Worm (Caenorhabditis elegans) whole organism, L1 larva: Measurements from ENCODE around the gene F08G2.8.

Source experiments
- C16A3.4 ChIP-seq: fragments of 150-350 bp; optimal IDR thresholded peaks from 2 replicates; lab custom pipeline; 2014; ENCODE audit warnings: missing biosample characterization, missing genetic modification characterization
- aha-1 ChIP-seq: fragments of 150-350 bp; optimal IDR thresholded peaks from 2 replicates; lab custom pipeline; 2014; ENCODE audit warnings: missing biosample characterization, missing genetic modification characterization
- alr-1 ChIP-seq: fragments of 200-800 bp; sonication (Bioruptor generic); optimal IDR thresholded peaks from 2 replicates; lab custom pipeline; 2018; ENCODE audit warnings: borderline replicate concordance, mild to moderate bottlenecking, missing genetic modification characterization, missing compliant biosample characterization
- aly-2 ChIP-seq: fragments of 150-350 bp; optimal IDR thresholded peaks from 2 replicates; lab custom pipeline; 2014; ENCODE audit warnings: missing biosample characterization, missing genetic modification characterization
- blmp-1 ChIP-seq: fragments of 150-350 bp; optimal IDR thresholded peaks from 2 replicates; lab custom pipeline; 2014; ENCODE audit warnings: missing biosample characterization, missing genetic modification characterization
- ceh-63 ChIP-seq: fragments of 200-800 bp; sonication (Bioruptor generic); optimal IDR thresholded peaks from 2 replicates; lab custom pipeline; 2018; ENCODE audit warnings: mild to moderate bottlenecking, missing genetic modification characterization, missing compliant biosample characterization
- ceh-8 ChIP-seq: fragments of 200-800 bp; sonication (Bioruptor generic); optimal IDR thresholded peaks from 2 replicates; lab custom pipeline; 2018; ENCODE audit warnings: mild to moderate bottlenecking, missing genetic modification characterization, moderate library complexity, missing compliant biosample characterization
- ceh-88 ChIP-seq: fragments of 200-800 bp; sonication (Bioruptor generic); IDR thresholded peaks from 2 replicates; pipeline ENCODE4 v1.3.6; 2022; ENCODE audit warnings: missing genetic modification characterization, missing compliant biosample characterization
- ceh-90 ChIP-seq: sonication (generic microtip); optimal IDR thresholded peaks from 2 replicates; lab custom pipeline; 2016; ENCODE audit warnings: missing genetic modification characterization, missing compliant biosample characterization
- ces-1 ChIP-seq: fragments of 150-350 bp; optimal IDR thresholded peaks from 2 replicates; lab custom pipeline; 2014; ENCODE audit warnings: missing biosample characterization, missing genetic modification reagents, missing genetic modification characterization
- efl-3 ChIP-seq: fragments of 200-800 bp; sonication (Bioruptor generic); optimal IDR thresholded peaks from 2 replicates; lab custom pipeline; 2018; ENCODE audit warnings: mild to moderate bottlenecking, missing genetic modification characterization, missing compliant biosample characterization
- egl-13 ChIP-seq: sonication (generic microtip); optimal IDR thresholded peaks from 2 replicates; lab custom pipeline; 2016; ENCODE audit warnings: missing genotype, missing genetic modification reagents, missing genetic modification characterization, missing compliant biosample characterization
- egl-27 ChIP-seq, 2 experiments: fragments of 150-350 bp in 1 of 2; sonication (generic microtip); optimal IDR thresholded peaks; 3 replicates each; lab custom pipeline; 2017 to 2018; ENCODE audit warnings: missing biosample characterization in 2 of 2, missing genetic modification characterization in 2 of 2, missing genetic modification reagents in 2 of 2
- elt-2 ChIP-seq: sonication (generic microtip); optimal IDR thresholded peaks from 2 replicates; lab custom pipeline; 2016; ENCODE audit warnings: missing genetic modification characterization, mild to moderate bottlenecking, inconsistent platforms, missing compliant biosample characterization, missing genetic modification reagents
- elt-3 ChIP-seq, 6 experiments: fragments of 150-350 bp in 1 of 6; sonication (generic microtip); optimal IDR thresholded peaks; 2 replicates each; lab custom pipeline; 2017 to 2018; ENCODE audit warnings: missing biosample characterization in 6 of 6, missing genetic modification characterization in 6 of 6, inconsistent platforms in 1 of 6
- fkh-4 ChIP-seq: sonication (generic microtip); optimal IDR thresholded peaks from 2 replicates; lab custom pipeline; 2016; ENCODE audit warnings: missing compliant biosample characterization, missing genetic modification characterization, borderline replicate concordance
- fkh-8 ChIP-seq: sonication (generic microtip); optimal IDR thresholded peaks from 2 replicates; lab custom pipeline; 2016; ENCODE audit warnings: mild to moderate bottlenecking, missing genetic modification characterization, missing compliant biosample characterization
- fos-1 ChIP-seq: fragments of 150-350 bp; optimal IDR thresholded peaks from 2 replicates; lab custom pipeline; 2014; ENCODE audit warnings: missing biosample characterization, missing genetic modification characterization
- grh-1 ChIP-seq: fragments of 200-800 bp; sonication (Bioruptor generic); IDR thresholded peaks from 2 replicates; pipeline ENCODE4 v1.3.6; 2022; ENCODE audit warnings: missing genetic modification reagents, missing genetic modification characterization, missing compliant biosample characterization
- hlh-17 ChIP-seq: fragments of 200-800 bp; sonication (Bioruptor generic); optimal IDR thresholded peaks from 2 replicates; lab custom pipeline; 2018; ENCODE audit warnings: missing genetic modification characterization, mild to moderate bottlenecking, missing compliant biosample characterization, moderate library complexity, borderline replicate concordance
- hlh-4 ChIP-seq: sonication (generic microtip); optimal IDR thresholded peaks from 2 replicates; lab custom pipeline; 2016; ENCODE audit warnings: mild to moderate bottlenecking, missing genetic modification characterization, missing compliant biosample characterization
- irx-1 ChIP-seq: sonication (generic microtip); optimal IDR thresholded peaks from 2 replicates; lab custom pipeline; 2016; ENCODE audit warnings: missing genetic modification characterization, missing compliant biosample characterization
- isw-1 ChIP-seq: fragments of 200-800 bp; sonication (Bioruptor generic); IDR thresholded peaks from 2 replicates; pipeline ENCODE4 v1.3.6; 2022; ENCODE audit warnings: missing genetic modification characterization, missing compliant biosample characterization
- lin-13 ChIP-seq: fragments of 150-350 bp; optimal IDR thresholded peaks from 2 replicates; lab custom pipeline; 2014; ENCODE audit warnings: missing biosample characterization, missing genetic modification reagents, missing genetic modification characterization
- lin-15B ChIP-seq: fragments of 150-350 bp; sonication (generic microtip); optimal IDR thresholded peaks from 3 replicates; lab custom pipeline; 2014; ENCODE audit warnings: missing biosample characterization, missing genetic modification characterization
- lin-39 ChIP-seq: fragments of 150-350 bp; optimal IDR thresholded peaks from 2 replicates; lab custom pipeline; 2014; ENCODE audit warnings: missing biosample characterization, missing genetic modification reagents, missing genetic modification characterization
- lsy-2 ChIP-seq, 2 experiments: fragments of 150-350 bp; optimal IDR thresholded peaks; 2 replicates each; lab custom pipeline; 2014; ENCODE audit warnings: missing biosample characterization in 2 of 2, missing genetic modification characterization in 2 of 2
- mab-9 ChIP-seq: fragments of 200-800 bp; sonication (Bioruptor generic); IDR thresholded peaks from 2 replicates; pipeline ENCODE4 v1.3.6; 2022; ENCODE audit warnings: missing genetic modification reagents, missing genetic modification characterization, missing compliant biosample characterization
- mdl-1 ChIP-seq, 2 experiments: fragments of 150-350 bp; optimal IDR thresholded peaks; 2 replicates each; lab custom pipeline; 2014 to 2017; ENCODE audit warnings: missing biosample characterization in 2 of 2, missing genetic modification characterization in 2 of 2, inconsistent platforms in 1 of 2
- mef-2 ChIP-seq: fragments of 150-350 bp; optimal IDR thresholded peaks from 2 replicates; lab custom pipeline; 2014; ENCODE audit warnings: missing biosample characterization, missing genetic modification characterization
- mep-1 ChIP-seq: fragments of 150-350 bp; optimal IDR thresholded peaks from 2 replicates; lab custom pipeline; 2014; ENCODE audit warnings: missing biosample characterization, missing genetic modification characterization
- nhr-12 ChIP-seq: sonication (generic microtip); optimal IDR thresholded peaks from 2 replicates; lab custom pipeline; 2017; ENCODE audit warnings: missing biosample characterization, missing genetic modification characterization
- nhr-19 ChIP-seq: fragments of 200-800 bp; sonication (Bioruptor generic); conservative IDR thresholded peaks from 2 replicates; pipeline ENCODE4 v1.3.6; 2022; ENCODE audit warnings: missing genetic modification characterization, missing compliant biosample characterization
- nhr-20 ChIP-seq: sonication (generic microtip); optimal IDR thresholded peaks from 2 replicates; lab custom pipeline; 2016; ENCODE audit warnings: mild to moderate bottlenecking, missing genetic modification characterization, missing compliant biosample characterization
- nhr-28 ChIP-seq: fragments of 150-350 bp; optimal IDR thresholded peaks from 2 replicates; lab custom pipeline; 2014; ENCODE audit warnings: missing biosample characterization, missing genetic modification characterization
- nhr-47 ChIP-seq: sonication (generic microtip); optimal IDR thresholded peaks from 2 replicates; lab custom pipeline; 2016; ENCODE audit warnings: mild to moderate bottlenecking, missing genetic modification characterization, moderate library complexity, missing compliant biosample characterization
- nhr-77 ChIP-seq: fragments of 150-350 bp; optimal IDR thresholded peaks from 2 replicates; lab custom pipeline; 2014; ENCODE audit warnings: missing biosample characterization, missing genetic modification characterization
- nhr-85 ChIP-seq: sonication (generic microtip); peaks from one replicate; lab custom pipeline; 2016; ENCODE audit warnings: missing genetic modification characterization, inconsistent platforms, missing compliant biosample characterization
- pag-3 ChIP-seq: sonication (generic microtip); optimal IDR thresholded peaks from 2 replicates; lab custom pipeline; 2017; ENCODE audit warnings: missing genetic modification characterization, mild to moderate bottlenecking, missing compliant biosample characterization, antibody characterized with exemption, borderline replicate concordance; ENCODE audit not compliant: insufficient read depth
- pqm-1 ChIP-seq: sonication (generic microtip); optimal IDR thresholded peaks from 3 replicates; lab custom pipeline; 2017; ENCODE audit warnings: missing biosample characterization, missing genetic modification characterization
- rnt-1 ChIP-seq: sonication (generic microtip); optimal IDR thresholded peaks from 2 replicates; lab custom pipeline; 2016; ENCODE audit warnings: mild to moderate bottlenecking, missing genetic modification characterization, moderate library complexity, missing compliant biosample characterization
- skn-1 ChIP-seq: fragments of 150-350 bp; optimal IDR thresholded peaks from 2 replicates; lab custom pipeline; 2014; ENCODE audit warnings: missing biosample characterization, missing genetic modification characterization
- snpc-4 ChIP-seq: fragments of 150-350 bp; optimal IDR thresholded peaks from 2 replicates; lab custom pipeline; 2014; ENCODE audit warnings: missing biosample characterization, missing genetic modification characterization
- snu-23 ChIP-seq: sonication (generic microtip); optimal IDR thresholded peaks from 2 replicates; lab custom pipeline; 2016; ENCODE audit warnings: missing genetic modification characterization, missing compliant biosample characterization
- sup-37 ChIP-seq: fragments of 200-800 bp; sonication (Bioruptor generic); optimal IDR thresholded peaks from 2 replicates; lab custom pipeline; 2018; ENCODE audit warnings: mild to moderate bottlenecking, missing genetic modification characterization, missing compliant biosample characterization
- tlp-1 ChIP-seq: fragments of 150-350 bp; optimal IDR thresholded peaks from 2 replicates; lab custom pipeline; 2014; ENCODE audit warnings: missing biosample characterization, missing genetic modification characterization
- unc-130 ChIP-seq: fragments of 150-350 bp; optimal IDR thresholded peaks from 2 replicates; lab custom pipeline; 2017; ENCODE audit warnings: missing biosample characterization, missing genetic modification characterization, inconsistent platforms
- unc-30 ChIP-seq: sonication (generic microtip); optimal IDR thresholded peaks from 2 replicates; lab custom pipeline; 2017; ENCODE audit warnings: missing biosample characterization, missing genetic modification characterization
- unc-62 ChIP-seq: fragments of 150-350 bp; optimal IDR thresholded peaks from 2 replicates; lab custom pipeline; 2014; ENCODE audit warnings: missing biosample characterization, missing genetic modification reagents, missing genetic modification characterization
- zag-1 ChIP-seq: fragments of 150-350 bp; optimal IDR thresholded peaks from 2 replicates; lab custom pipeline; 2014; ENCODE audit warnings: missing biosample characterization, missing genetic modification characterization
- zip-4 ChIP-seq: fragments of 200-800 bp; sonication (Bioruptor generic); optimal IDR thresholded peaks from 2 replicates; lab custom pipeline; 2018; ENCODE audit warnings: mild to moderate bottlenecking, missing genetic modification characterization, moderate library complexity, missing compliant biosample characterization
- ztf-4 ChIP-seq: fragments of 150-350 bp; optimal IDR thresholded peaks from 2 replicates; lab custom pipeline; 2014; ENCODE audit warnings: missing biosample characterization, missing genetic modification characterization

Gene F08G2.8

DNA sequence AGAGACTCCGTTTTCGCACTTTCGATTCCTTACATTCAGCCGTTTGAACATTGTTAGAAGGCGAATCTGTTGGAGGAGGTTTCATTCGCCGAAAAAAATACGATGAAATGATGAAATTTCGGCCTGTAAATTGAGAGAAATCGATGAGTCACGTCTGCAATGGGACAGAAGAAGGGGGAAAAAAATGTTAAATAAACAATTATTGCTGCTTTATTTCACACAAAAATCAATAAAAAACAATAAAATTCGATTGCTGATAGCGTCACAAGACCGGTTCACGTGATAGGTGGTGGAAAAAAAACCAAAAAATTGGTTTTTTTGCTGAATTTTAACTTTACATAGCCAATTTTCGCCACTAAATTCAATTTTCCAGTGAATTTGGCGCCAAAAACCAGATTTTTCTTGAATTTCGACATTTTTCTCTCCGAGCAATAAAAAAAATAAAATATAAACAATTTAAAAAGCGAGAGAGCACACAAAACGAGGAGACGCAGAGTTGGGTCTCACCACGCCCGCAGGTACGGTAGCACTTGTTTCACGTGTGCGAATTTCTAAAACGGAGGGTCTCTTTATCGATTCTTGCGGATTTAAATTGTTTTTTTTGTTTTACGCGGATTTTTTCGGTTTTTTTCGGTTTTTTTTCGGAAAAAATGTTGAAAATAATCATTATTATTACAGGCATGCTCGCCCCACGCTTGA, 20.2 kb downstream of the F08G2.8 start, which contains the start of the genes cup-14 and ndub-8:
cup-14 (minus strand) TSS at position 51 of the 699 bp plus-strand sequence.
ndub-8 (plus strand) TSS at position 679 of the 699 bp plus-strand sequence.
- no peak for TF ChIP-seq unc-30
- peak; percentile 95 for TF ChIP-seq snu-23 (GFP tag; lab: Kevin White, UChicago)
- TF ChIP-seq ceh-88 (GFP tag; lab: Robert Waterston, UW): peak; percentile 62; the same call in 1 of the 2 replicates
- TF ChIP-seq elt-2 (tag; lab: Kevin White, UChicago): peak; percentile 65
- TF ChIP-seq grh-1 (GFP tag; lab: Robert Waterston, UW): peak; percentile 80
- peak; percentile 58 for TF ChIP-seq lin-15B (tag; lab: Kevin White, UChicago)
- TF ChIP-seq hlh-4 (tag; lab: Kevin White, UChicago): no peak
- no peak for TF ChIP-seq ces-1 (GFP tag; lab: Kevin White, UChicago)
- peak; percentile 87 for TF ChIP-seq snpc-4
- TF ChIP-seq nhr-47 (tag; lab: Kevin White, UChicago): peak; percentile 95
- TF ChIP-seq mep-1 (tag; lab: Kevin White, UChicago): peak; percentile 90
- TF ChIP-seq aha-1 (tag; lab: Kevin White, UChicago): no peak
- peak; percentile 80 for TF ChIP-seq egl-13 (tag; lab: Kevin White, UChicago)
- peak; percentile 95 for TF ChIP-seq unc-130 (tag; lab: Kevin White, UChicago)
- TF ChIP-seq skn-1: peak; percentile 78
- TF ChIP-seq ceh-8 (GFP tag; lab: Kevin White, UChicago): peak; percentile 72
- TF ChIP-seq nhr-28 (tag; lab: Kevin White, UChicago): no peak
- no peak for TF ChIP-seq pqm-1 (tag; lab: Kevin White, UChicago)
- TF ChIP-seq sup-37 (GFP tag; lab: Kevin White, UChicago): peak; percentile 66
- peak; percentile 91 for TF ChIP-seq nhr-77
- TF ChIP-seq nhr-20 (tag; lab: Kevin White, UChicago): peak; percentile 90
- TF ChIP-seq blmp-1 (tag; lab: Kevin White, UChicago): peak; percentile 37
- TF ChIP-seq unc-62 (GFP tag; lab: Kevin White, UChicago): no peak
- peak; percentile 91 for TF ChIP-seq isw-1 (GFP tag; lab: Robert Waterston, UW)
- TF ChIP-seq nhr-19 (GFP tag; lab: Robert Waterston, UW): peak; percentile 90
- peak; percentile 36 for TF ChIP-seq zag-1 (tag; lab: Kevin White, UChicago)
- no peak for TF ChIP-seq efl-3
- peak; percentile 88 for TF ChIP-seq fkh-8 (tag; lab: Kevin White, UChicago)
- TF ChIP-seq rnt-1: no peak
- peak; percentile 86 for TF ChIP-seq fos-1 (tag; lab: Kevin White, UChicago)
- TF ChIP-seq nhr-85 (tag; lab: Kevin White, UChicago): peak; percentile 96
- no peak for TF ChIP-seq zip-4
- no peak for TF ChIP-seq egl-27 (tag; optimal IDR thresholded peaks at IDR 0.05; lab: Kevin White, UChicago)
- TF ChIP-seq hlh-17: no peak
- TF ChIP-seq lsy-2 (tag; optimal IDR thresholded peaks at IDR 0.05; lab: Kevin White, UChicago): peak; percentile 100
- TF ChIP-seq fkh-4: peak; percentile 41
- peak; percentile 92 for TF ChIP-seq C16A3.4 (tag; lab: Kevin White, UChicago)
- TF ChIP-seq tlp-1 (tag; lab: Kevin White, UChicago): no peak
- no peak for TF ChIP-seq alr-1 (tag; lab: Kevin White, UChicago)
- TF ChIP-seq elt-3 (tag; optimal IDR thresholded peaks at IDR 0.05; lab: Kevin White, UChicago): peak in 3 of 6 experiments; percentile 8 to 85 (median 62)
- peak; percentile 91 for TF ChIP-seq irx-1 (tag; lab: Kevin White, UChicago)
- TF ChIP-seq mef-2 (tag; lab: Kevin White, UChicago): no peak
- no peak for TF ChIP-seq ceh-63 (GFP tag; lab: Kevin White, UChicago)
- TF ChIP-seq ceh-90: peak; percentile 56
- TF ChIP-seq mab-9 (GFP tag; lab: Robert Waterston, UW): peak; percentile 78
- no peak for TF ChIP-seq nhr-12 (tag; lab: Kevin White, UChicago)
- TF ChIP-seq mdl-1 (tag; optimal IDR thresholded peaks at IDR 0.05; lab: Kevin White, UChicago): peak in 1 of 2 experiments; percentile 87
- peak; percentile 88 for TF ChIP-seq ztf-4 (tag; lab: Kevin White, UChicago)
- no peak for TF ChIP-seq pag-3 (tag; lab: Kevin White, UChicago)
- peak; percentile 89 for TF ChIP-seq aly-2 (tag; lab: Kevin White, UChicago)
- peak; percentile 92 for TF ChIP-seq lin-39 (tag; lab: Kevin White, UChicago)
- peak; percentile 71 for TF ChIP-seq lin-13
